Worm (Caenorhabditis elegans): Measurements from ENCODE around the gene ZK1248.19.

ZK1248.19 gene

DNA sequence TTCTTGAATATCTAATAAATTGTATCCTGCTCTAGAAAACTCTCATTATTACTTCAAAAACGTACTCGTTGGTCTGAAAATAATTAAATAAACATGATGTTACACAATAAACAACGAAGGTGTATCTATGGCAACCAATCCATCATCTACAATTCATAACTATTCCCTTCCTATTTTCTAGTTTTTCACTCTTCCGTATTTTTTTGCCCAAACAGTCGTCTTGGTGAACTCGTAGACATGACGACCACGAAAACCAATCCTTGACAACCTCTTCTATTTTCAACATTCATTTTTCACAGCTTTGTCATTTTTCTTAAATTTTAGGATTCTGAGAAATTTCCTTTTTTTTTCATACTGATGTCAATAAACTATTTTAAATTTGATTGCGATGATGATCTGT is 50.4 kb downstream of the ZK1248.19 start, which contains the start of gene K05F1.13:
TSS of gene K05F1.13 (plus strand) at position 301 of the 400 bp plus-strand sequence.
- TF ChIP-seq B0310.2 (tag; optimal IDR thresholded peaks at IDR 0.05) (no peak), pes-1 (GFP tag; IDR thresholded peaks at IDR 0.05) (no peak)

All from whole organism, early embryonic.